Fruit fly (Drosophila melanogaster) whole organism, prepupa: ENCODE data around the gene CG15528.

Experiments used
- Eip93F ChIP-seq: fragments of 200-800 bp; sonication (Bioruptor generic); optimal IDR thresholded peaks from 2 replicates; lab custom pipeline; 2016; ENCODE audit warnings: missing biosample characterization, mild to moderate bottlenecking, missing genetic modification characterization
- Ets21C ChIP-seq: fragments of 200-800 bp; sonication (Bioruptor generic); optimal IDR thresholded peaks from 3 replicates; lab custom pipeline; 2016; ENCODE audit warnings: missing biosample characterization, missing genetic modification characterization
- Sox102F ChIP-seq: fragments of 200-800 bp; sonication (Bioruptor generic); optimal IDR thresholded peaks from 2 replicates; lab custom pipeline; 2016; ENCODE audit warnings: missing biosample characterization, mild to moderate bottlenecking, missing genetic modification characterization
- acj6 ChIP-seq: fragments of 200-800 bp; sonication (Bioruptor generic); optimal IDR thresholded peaks from 3 replicates; lab custom pipeline; 2016; ENCODE audit warnings: missing biosample characterization, missing genetic modification characterization
- cyc ChIP-seq: fragments of 200-800 bp; sonication (Bioruptor generic); optimal IDR thresholded peaks from 3 replicates; lab custom pipeline; 2016; ENCODE audit warnings: missing biosample characterization, missing genetic modification characterization
- lz ChIP-seq: fragments of 200-800 bp; sonication (Bioruptor generic); optimal IDR thresholded peaks from 3 replicates; lab custom pipeline; 2016; ENCODE audit warnings: missing biosample characterization, missing genetic modification characterization
- salr ChIP-seq, 2 experiments: fragments of 200-800 bp; sonication (Bioruptor generic); optimal IDR thresholded peaks; 3 replicates each; lab custom pipeline; 2016 to 2018; ENCODE audit warnings: missing biosample characterization in 2 of 2, missing genetic modification characterization in 2 of 2, mild to moderate bottlenecking in 1 of 2
- topi ChIP-seq: fragments of 200-800 bp; sonication (Bioruptor generic); optimal IDR thresholded peaks from 3 replicates; lab custom pipeline; 2016; ENCODE audit warnings: missing biosample characterization, missing genetic modification characterization

DNA sequence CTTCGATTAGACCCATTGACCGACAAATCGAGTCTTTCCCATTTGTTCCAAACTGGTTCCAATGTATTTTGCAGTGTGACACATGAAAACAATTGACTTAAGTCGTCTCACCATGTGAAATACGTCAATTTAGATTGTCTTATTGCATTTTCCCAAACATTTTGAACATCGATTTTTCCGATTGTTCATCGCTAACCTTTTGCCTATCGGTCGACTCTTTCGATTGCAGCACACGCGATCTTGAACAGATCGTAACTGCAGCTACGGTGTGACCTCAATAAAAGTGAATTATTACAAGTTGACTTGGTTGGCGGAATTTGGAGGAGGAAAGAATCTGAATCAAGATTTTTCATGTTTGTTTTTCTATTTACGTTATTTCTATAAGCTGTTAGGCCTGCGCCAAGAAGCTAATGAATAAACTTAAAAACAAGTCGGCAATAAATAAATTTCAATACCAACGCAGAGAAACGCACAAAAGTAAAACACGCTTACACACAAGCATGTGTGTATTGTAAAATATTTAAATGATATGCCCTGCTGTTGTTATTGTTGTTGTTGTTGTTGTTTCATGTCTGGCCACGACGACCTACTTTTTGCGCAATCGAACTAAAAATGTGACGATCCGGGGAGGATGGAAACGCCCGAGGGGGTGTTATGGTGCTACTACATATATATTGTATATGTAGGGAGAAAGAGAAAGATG lies 8.7 kb upstream of the CG15528 start:
- TF ChIP-seq topi, result no peak
- TF ChIP-seq salr (GFP tag; optimal IDR thresholded peaks at IDR 0.05; lab: Kevin White, UChicago), result no peak
- TF ChIP-seq acj6 (GFP tag; lab: Kevin White, UChicago), result no peak
- TF ChIP-seq Eip93F (GFP tag; lab: Kevin White, UChicago), result no peak
- TF ChIP-seq Sox102F, result no peak
- no peak for TF ChIP-seq cyc (GFP tag; lab: Kevin White, UChicago)
- TF ChIP-seq Ets21C (GFP tag; lab: Kevin White, UChicago), result no peak
- TF ChIP-seq lz (GFP tag; lab: Kevin White, UChicago), result no peak
